Worm (Caenorhabditis elegans) whole organism, L4/young adult: ENCODE results near the gene K03B4.8.

Experiments used
- W03F9.2 ChIP-seq: fragments of 150-350 bp; optimal IDR thresholded peaks from 2 replicates; lab custom pipeline; 2014; ENCODE audit warnings: missing biosample characterization, missing genetic modification characterization
- dao-5 ChIP-seq: sonication (generic microtip); optimal IDR thresholded peaks from 2 replicates; lab custom pipeline; 2016; ENCODE audit warnings: missing genotype, missing genetic modification characterization, moderate library complexity, missing compliant biosample characterization
- him-1 ChIP-seq: sonication (generic microtip); optimal IDR thresholded peaks from 2 replicates; lab custom pipeline; 2016; ENCODE audit warnings: missing genotype, missing genetic modification reagents, missing genetic modification characterization, missing compliant biosample characterization

ce11 chrV:4693282-4693588 lies 18.8 kb upstream of the K03B4.8 start:
- TF ChIP-seq him-1 (tag; lab: Kevin White, UChicago), result no peak
- no peak for TF ChIP-seq dao-5 (tag; lab: Kevin White, UChicago)
- no peak for TF ChIP-seq W03F9.2 (tag; lab: Kevin White, UChicago)
